Worm (Caenorhabditis elegans) whole organism, young adult: ENCODE measurements around the gene B0303.7.

Experiments used
- B0019.2 ChIP-seq: fragments of 200-800 bp; sonication (Bioruptor generic); conservative IDR thresholded peaks from 2 replicates; pipeline ENCODE4 v1.3.6; 2022; ENCODE audit warnings: missing genetic modification reagents, missing genetic modification characterization, missing compliant biosample characterization
- C17E4.6 ChIP-seq: fragments of 200-800 bp; sonication (Bioruptor generic); IDR thresholded peaks from 2 replicates; pipeline ENCODE4 v1.3.6; 2022; ENCODE audit warnings: missing genetic modification reagents, missing genetic modification characterization, missing compliant biosample characterization
- F10E7.11 ChIP-seq: sonication (generic microtip); optimal IDR thresholded peaks from 2 replicates; lab custom pipeline; 2017; ENCODE audit warnings: mild to moderate bottlenecking, missing genetic modification characterization, moderate library complexity, missing compliant biosample characterization
- F22D6.2 ChIP-seq: sonication (generic microtip); optimal IDR thresholded peaks from 2 replicates; lab custom pipeline; 2016; ENCODE audit warnings: mild to moderate bottlenecking, missing genetic modification characterization, missing compliant biosample characterization
- F23B12.7 ChIP-seq: sonication (generic microtip); optimal IDR thresholded peaks from 2 replicates; lab custom pipeline; 2017; ENCODE audit warnings: missing genetic modification characterization, mild to moderate bottlenecking, missing compliant biosample characterization, antibody characterized with exemption, moderate library complexity; ENCODE audit not compliant: insufficient read depth
- F33H1.4 ChIP-seq: fragments of 200-800 bp; sonication (Bioruptor generic); IDR thresholded peaks from 2 replicates; pipeline ENCODE4 v1.3.6; 2022; ENCODE audit warnings: missing genetic modification reagents, missing genetic modification characterization, missing compliant biosample characterization
- F39B2.1 ChIP-seq: fragments of 200-800 bp; sonication (Bioruptor generic); IDR thresholded peaks from 2 replicates; pipeline ENCODE4 v1.3.6; 2022; ENCODE audit warnings: missing genetic modification reagents, missing genetic modification characterization, missing compliant biosample characterization
- F49E8.2 ChIP-seq: sonication (generic microtip); optimal IDR thresholded peaks from 3 replicates; lab custom pipeline; 2017; ENCODE audit warnings: missing genetic modification characterization, mild to moderate bottlenecking, missing compliant biosample characterization, antibody characterized with exemption, moderate library complexity; ENCODE audit not compliant: insufficient read depth
- F57A8.1 ChIP-seq: fragments of 200-800 bp; sonication (Bioruptor generic); optimal IDR thresholded peaks from 2 replicates; lab custom pipeline; 2018; ENCODE audit warnings: mild to moderate bottlenecking, missing genetic modification characterization, moderate library complexity, missing compliant biosample characterization
- T07F8.4 ChIP-seq: sonication (generic microtip); optimal IDR thresholded peaks from 2 replicates; lab custom pipeline; 2016; ENCODE audit warnings: mild to moderate bottlenecking, missing genetic modification characterization, moderate library complexity, missing compliant biosample characterization
- Y67H2A.10 ChIP-seq: fragments of 200-800 bp; sonication (Bioruptor generic); conservative IDR thresholded peaks from 2 replicates; pipeline ENCODE4 v1.3.6; 2022; ENCODE audit warnings: missing genetic modification reagents, missing genetic modification characterization, missing compliant biosample characterization
- Y79H2A.3 ChIP-seq: fragments of 200-800 bp; sonication (Bioruptor generic); conservative IDR thresholded peaks from 2 replicates; pipeline ENCODE4 v1.3.6; 2022; ENCODE audit warnings: missing genetic modification reagents, missing genetic modification characterization, missing compliant biosample characterization
- Y95B8A.8 ChIP-seq: fragments of 200-800 bp; sonication (Bioruptor generic); IDR thresholded peaks from 2 replicates; pipeline ENCODE4 v1.3.6; 2022; ENCODE audit warnings: missing genetic modification reagents, missing genetic modification characterization, missing compliant biosample characterization
- akir-1 ChIP-seq: fragments of 200-800 bp; sonication (Bioruptor generic); optimal IDR thresholded peaks from 2 replicates; lab custom pipeline; 2018; ENCODE audit warnings: mild to moderate bottlenecking, missing genetic modification characterization, moderate library complexity, missing compliant biosample characterization
- athp-1 ChIP-seq: sonication (generic microtip); optimal IDR thresholded peaks from 2 replicates; lab custom pipeline; 2017; ENCODE audit warnings: mild to moderate bottlenecking, missing genetic modification characterization, missing compliant biosample characterization
- attf-3 ChIP-seq: fragments of 200-800 bp; sonication (Bioruptor generic); conservative IDR thresholded peaks from 2 replicates; pipeline ENCODE4 v1.3.6; 2022; ENCODE audit warnings: missing genetic modification reagents, missing genetic modification characterization, missing compliant biosample characterization
- bed-1 ChIP-seq: fragments of 200-800 bp; sonication (Bioruptor generic); IDR thresholded peaks from 2 replicates; pipeline ENCODE4 v1.3.6; 2022; ENCODE audit warnings: missing genetic modification reagents, missing genetic modification characterization, missing compliant biosample characterization
- ccch-3 ChIP-seq: fragments of 200-800 bp; sonication (Bioruptor generic); optimal IDR thresholded peaks from 2 replicates; lab custom pipeline; 2018; ENCODE audit warnings: mild to moderate bottlenecking, missing genetic modification characterization, missing compliant biosample characterization
- ceh-100 ChIP-seq: fragments of 200-800 bp; sonication (Bioruptor generic); IDR thresholded peaks from 2 replicates; pipeline ENCODE4 v1.3.6; 2022; ENCODE audit warnings: missing genetic modification reagents, missing genetic modification characterization, missing compliant biosample characterization
- ceh-27 ChIP-seq: fragments of 200-800 bp; sonication (Bioruptor generic); optimal IDR thresholded peaks from 2 replicates; lab custom pipeline; 2018; ENCODE audit warnings: mild to moderate bottlenecking, missing genetic modification characterization, moderate library complexity, missing compliant biosample characterization
- ceh-40 ChIP-seq: fragments of 200-800 bp; sonication (Bioruptor generic); IDR thresholded peaks from 2 replicates; pipeline ENCODE4 v1.3.6; 2022; ENCODE audit warnings: missing genetic modification characterization, missing compliant biosample characterization
- ceh-91 ChIP-seq: fragments of 200-800 bp; sonication (Bioruptor generic); IDR thresholded peaks from 2 replicates; pipeline ENCODE4 v1.3.6; 2022; ENCODE audit warnings: missing genetic modification reagents, missing genetic modification characterization, missing compliant biosample characterization
- die-1 ChIP-seq: sonication (generic microtip); optimal IDR thresholded peaks from 2 replicates; lab custom pipeline; 2016; ENCODE audit warnings: missing genotype, mild to moderate bottlenecking, missing genetic modification characterization, missing compliant biosample characterization
- dox-1 ChIP-seq: fragments of 200-800 bp; sonication (Bioruptor generic); IDR thresholded peaks from 2 replicates; pipeline ENCODE4 v1.3.6; 2022; ENCODE audit warnings: missing genetic modification reagents, missing genetic modification characterization, missing compliant biosample characterization
- dpff-1 ChIP-seq: sonication (generic microtip); optimal IDR thresholded peaks from 2 replicates; lab custom pipeline; 2017; ENCODE audit warnings: mild to moderate bottlenecking, missing genetic modification characterization, missing compliant biosample characterization
- efl-1 ChIP-seq: fragments of 150-350 bp; optimal IDR thresholded peaks from 2 replicates; lab custom pipeline; 2014; ENCODE audit warnings: missing biosample characterization, missing genetic modification reagents, missing genetic modification characterization
- ekl-4 ChIP-seq: fragments of 200-800 bp; sonication (Bioruptor generic); IDR thresholded peaks from 2 replicates; pipeline ENCODE4 v1.3.6; 2022; ENCODE audit warnings: missing genetic modification reagents, missing genetic modification characterization, missing compliant biosample characterization
- gei-17 ChIP-seq: fragments of 200-800 bp; sonication (Bioruptor generic); optimal IDR thresholded peaks from 2 replicates; lab custom pipeline; 2018; ENCODE audit warnings: mild to moderate bottlenecking, missing genetic modification characterization, missing compliant biosample characterization
- him-1 ChIP-seq: sonication (generic microtip); optimal IDR thresholded peaks from 2 replicates; lab custom pipeline; 2016; ENCODE audit warnings: missing genotype, missing genetic modification reagents, missing genetic modification characterization, missing compliant biosample characterization
- hmg-1.2 ChIP-seq: fragments of 200-800 bp; sonication (Bioruptor generic); IDR thresholded peaks from 2 replicates; pipeline ENCODE4 v1.3.6; 2022; ENCODE audit warnings: missing genetic modification reagents, missing genetic modification characterization, missing compliant biosample characterization
- hmg-20 ChIP-seq: fragments of 200-800 bp; sonication (Bioruptor generic); IDR thresholded peaks from 2 replicates; pipeline ENCODE4 v1.3.6; 2022; ENCODE audit warnings: missing genetic modification reagents, missing genetic modification characterization, missing compliant biosample characterization
- hsf-1 ChIP-seq: fragments of 200-800 bp; sonication (Bioruptor generic); IDR thresholded peaks from 2 replicates; pipeline ENCODE4 v1.3.6; 2022; ENCODE audit warnings: missing genetic modification reagents, missing genetic modification characterization, missing compliant biosample characterization
- let-526 ChIP-seq: fragments of 200-800 bp; sonication (Bioruptor generic); IDR thresholded peaks from 2 replicates; pipeline ENCODE4 v1.3.6; 2022; ENCODE audit warnings: missing genetic modification reagents, missing genetic modification characterization, missing compliant biosample characterization
- lin-54 ChIP-seq: fragments of 200-800 bp; sonication (Bioruptor generic); optimal IDR thresholded peaks from 2 replicates; lab custom pipeline; 2018; ENCODE audit warnings: mild to moderate bottlenecking, missing genetic modification characterization, missing compliant biosample characterization
- lsl-1 ChIP-seq: fragments of 200-800 bp; sonication (Bioruptor generic); optimal IDR thresholded peaks from 2 replicates; lab custom pipeline; 2018; ENCODE audit warnings: mild to moderate bottlenecking, missing genetic modification characterization, moderate library complexity, missing compliant biosample characterization
- madf-10 ChIP-seq: sonication (generic microtip); optimal IDR thresholded peaks from 2 replicates; lab custom pipeline; 2016; ENCODE audit warnings: mild to moderate bottlenecking, missing genetic modification characterization, missing compliant biosample characterization
- nfya-2 ChIP-seq: fragments of 200-800 bp; sonication (Bioruptor generic); IDR thresholded peaks from 2 replicates; pipeline ENCODE4 v1.3.6; 2022; ENCODE audit warnings: missing genetic modification reagents, missing genetic modification characterization, missing compliant biosample characterization
- nhr-27 ChIP-seq: fragments of 200-800 bp; sonication (Bioruptor generic); optimal IDR thresholded peaks from 2 replicates; lab custom pipeline; 2018; ENCODE audit warnings: mild to moderate bottlenecking, missing genetic modification characterization, moderate library complexity, missing compliant biosample characterization
- nhr-80 ChIP-seq: sonication (generic microtip); optimal IDR thresholded peaks from 2 replicates; lab custom pipeline; 2016; ENCODE audit warnings: missing genetic modification characterization, missing compliant biosample characterization
- pha-4 ChIP-seq: fragments of 150-350 bp; sonication (generic microtip); optimal IDR thresholded peaks from 2 replicates; lab custom pipeline; 2014; ENCODE audit warnings: missing biosample characterization, missing genetic modification reagents, missing genetic modification characterization
- rec-8 ChIP-seq, 2 experiments: sonication (generic microtip); optimal IDR thresholded peaks; 2 replicates each; lab custom pipeline; 2016; ENCODE audit warnings: mild to moderate bottlenecking in 2 of 2, missing genetic modification characterization in 2 of 2, missing genetic modification reagents in 2 of 2, missing genotype in 2 of 2, missing biosample characterization in 1 of 2, missing compliant biosample characterization in 1 of 2, moderate library complexity in 1 of 2
- repo-1 ChIP-seq: sonication (generic microtip); optimal IDR thresholded peaks from 2 replicates; lab custom pipeline; 2017; ENCODE audit warnings: mild to moderate bottlenecking, missing genetic modification characterization, missing compliant biosample characterization
- sea-2 ChIP-seq: fragments of 200-800 bp; sonication (Bioruptor generic); IDR thresholded peaks from 2 replicates; pipeline ENCODE4 v1.3.6; 2022; ENCODE audit warnings: missing genetic modification characterization, missing compliant biosample characterization
- snpc-3.4 ChIP-seq: sonication (generic microtip); optimal IDR thresholded peaks from 2 replicates; lab custom pipeline; 2017; ENCODE audit warnings: missing genetic modification characterization, mild to moderate bottlenecking, missing compliant biosample characterization, antibody characterized with exemption, moderate library complexity, missing genotype, missing genetic modification reagents
- tlf-1 ChIP-seq: fragments of 200-800 bp; sonication (Bioruptor generic); optimal IDR thresholded peaks from 2 replicates; lab custom pipeline; 2018; ENCODE audit warnings: mild to moderate bottlenecking, missing genetic modification characterization, missing compliant biosample characterization
- zfh-2 ChIP-seq: fragments of 200-800 bp; sonication (Bioruptor generic); conservative IDR thresholded peaks from 2 replicates; pipeline ENCODE4 v1.3.6; 2022; ENCODE audit warnings: missing genetic modification reagents, missing genetic modification characterization, missing compliant biosample characterization
- zim-3 ChIP-seq: sonication (generic microtip); optimal IDR thresholded peaks from 2 replicates; lab custom pipeline; 2017; ENCODE audit warnings: mild to moderate bottlenecking, missing genetic modification characterization, moderate library complexity, missing compliant biosample characterization
- ztf-18 ChIP-seq: sonication (generic microtip); optimal IDR thresholded peaks from 2 replicates; lab custom pipeline; 2016; ENCODE audit warnings: missing genotype, mild to moderate bottlenecking, missing genetic modification characterization, missing compliant biosample characterization
- ztf-26 ChIP-seq: sonication (generic microtip); optimal IDR thresholded peaks from 2 replicates; lab custom pipeline; 2017; ENCODE audit warnings: missing genetic modification characterization, missing compliant biosample characterization

The B0303.7 gene

DNA sequence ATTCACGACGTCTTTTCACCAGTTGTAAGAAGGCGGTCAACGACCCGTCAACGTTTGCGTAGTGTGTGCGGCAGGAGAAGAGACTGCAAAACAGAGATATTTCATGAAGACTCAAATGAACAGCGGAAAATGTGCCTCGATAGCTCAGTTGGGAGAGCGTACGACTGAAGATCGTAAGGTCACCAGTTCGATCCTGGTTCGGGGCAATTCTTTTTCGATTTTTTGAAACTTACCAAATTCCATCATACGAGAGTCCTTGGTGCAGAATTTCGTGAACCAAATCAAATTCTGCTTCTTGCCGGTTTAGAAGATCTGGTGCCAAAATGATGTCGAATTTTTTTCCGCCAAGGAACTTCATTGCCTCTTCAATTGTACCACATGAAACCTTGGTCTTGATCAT is 40.5 kb upstream of the B0303.7 start (continued):
- TF ChIP-seq ceh-40 (GFP tag; lab: Robert Waterston, UW) (no peak), B0019.2 (no peak), F39B2.1 (no peak), him-1 (tag; lab: Kevin White, UChicago) (no peak), akir-1 (GFP tag; lab: Kevin White, UChicago) (no peak), ccch-3 (GFP tag; lab: Kevin White, UChicago) (no peak), ztf-26 (tag; lab: Kevin White, UChicago) (peak; percentile 37), pha-4 (tag; lab: Kevin White, UChicago) (no peak), F22D6.2 (tag; lab: Kevin White, UChicago) (peak; percentile 25), ztf-18 (tag; lab: Kevin White, UChicago) (peak; percentile 20), zfh-2 (GFP tag; lab: Robert Waterston, UW) (no peak), lin-54 (GFP tag; lab: Kevin White, UChicago) (peak; percentile 49), Y95B8A.8 (GFP tag; lab: Robert Waterston, UW) (no peak), hmg-1.2 (GFP tag; lab: Robert Waterston, UW) (peak; percentile 64), gei-17 (GFP tag; lab: Kevin White, UChicago) (no peak), dpff-1 (tag; lab: Kevin White, UChicago) (no peak), nhr-27 (tag; lab: Kevin White, UChicago) (no peak), F49E8.2 (tag; lab: Kevin White, UChicago) (no peak), die-1 (tag; lab: Kevin White, UChicago) (peak; percentile 65), lsl-1 (GFP tag; lab: Kevin White, UChicago) (no peak), madf-10 (tag; lab: Kevin White, UChicago) (no peak), snpc-3.4 (tag; lab: Kevin White, UChicago) (peak; percentile 15), sea-2 (GFP tag; lab: Robert Waterston, UW) (no peak), Y79H2A.3 (GFP tag; lab: Robert Waterston, UW) (no peak), athp-1 (tag; lab: Kevin White, UChicago) (no peak), F10E7.11 (tag; lab: Kevin White, UChicago) (no peak), zim-3 (no peak), nhr-80 (tag; lab: Kevin White, UChicago) (no peak), rec-8 (tag; optimal IDR thresholded peaks at IDR 0.05; lab: Kevin White, UChicago) (no peak), repo-1 (tag; lab: Kevin White, UChicago) (peak; percentile 22), Y67H2A.10 (GFP tag; lab: Robert Waterston, UW) (no peak), bed-1 (GFP tag; lab: Robert Waterston, UW) (no peak), ceh-100 (no peak), hsf-1 (GFP tag; lab: Robert Waterston, UW) (no peak), hmg-20 (GFP tag; lab: Robert Waterston, UW) (no peak), F23B12.7 (peak; percentile 62), F57A8.1 (GFP tag; lab: Kevin White, UChicago) (no peak), F33H1.4 (no peak), ceh-27 (peak; percentile 42), efl-1 (GFP tag; lab: Kevin White, UChicago) (no peak), tlf-1 (GFP tag; lab: Kevin White, UChicago) (no peak), let-526 (GFP tag; lab: Robert Waterston, UW) (0 out of 2 replicates have a peak, but pooled peaks have one; percentile 45), attf-3 (GFP tag; lab: Robert Waterston, UW) (no peak), nfya-2 (no peak), T07F8.4 (tag; lab: Kevin White, UChicago) (no peak), ceh-91 (no peak), ekl-4 (GFP tag; lab: Robert Waterston, UW) (no peak; the same call in 1 of the 2 replicates), dox-1 (GFP tag; lab: Robert Waterston, UW) (peak; percentile 52; the same call in 1 of the 2 replicates), C17E4.6 (GFP tag; lab: Robert Waterston, UW) (no peak)
